Fruit fly (Drosophila melanogaster): ENCODE data around the gene CG43774.

Gene CG43774

DNA sequence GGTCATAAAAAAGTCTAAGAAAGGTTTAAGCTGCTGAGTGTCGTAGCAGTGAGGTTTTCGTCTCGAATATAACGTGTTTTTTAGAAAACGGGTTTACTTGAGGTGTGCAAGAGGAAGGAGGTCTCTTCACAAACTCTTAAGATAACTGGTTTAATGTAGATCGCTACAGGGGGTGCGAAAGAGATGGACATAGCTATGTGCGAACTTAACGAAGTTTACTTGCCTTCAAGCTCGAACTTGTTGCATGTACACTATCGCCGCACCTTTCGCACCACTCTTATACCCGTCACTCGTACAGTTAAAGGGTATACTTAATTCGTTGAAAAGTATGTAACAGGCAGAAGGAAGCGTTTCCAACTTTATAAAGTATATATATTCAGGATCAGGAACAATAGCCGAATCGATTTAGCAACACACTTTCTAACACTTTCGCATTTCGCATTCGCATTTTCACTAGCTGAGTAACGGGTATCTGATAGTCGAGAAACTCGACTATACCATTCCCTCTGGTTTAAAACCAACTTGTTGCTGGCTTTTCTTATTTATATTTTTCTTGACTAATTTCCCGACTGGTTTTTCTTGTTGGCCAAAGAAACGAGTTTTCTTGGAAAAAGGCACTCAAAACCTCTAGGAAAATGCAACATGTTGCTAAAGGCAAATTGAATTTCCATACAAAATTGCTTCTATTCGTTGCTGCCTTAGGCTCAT, 21.9 kb downstream of the CG43774 start (continued):
- TF ChIP-seq lov (optimal IDR thresholded peaks at IDR 0.05), result no peak
- peak; percentile 86 for TF ChIP-seq lov (GFP tag; IDR thresholded peaks at IDR 0.05)
- TF ChIP-seq CG12659 (GFP tag; optimal IDR thresholded peaks at IDR 0.05), result peak; percentile 76
- TF ChIP-seq CG2120 (GFP tag; optimal IDR thresholded peaks at IDR 0.05), result peak; percentile 75
- TF ChIP-seq CG15479 (GFP tag; optimal IDR thresholded peaks at IDR 0.05), result no peak
- TF ChIP-seq Ssrp (tag; optimal IDR thresholded peaks at IDR 0.05), result peak; percentile 86
- TF ChIP-seq CTCF (GFP tag; optimal IDR thresholded peaks at IDR 0.05), result no peak
- peak; percentile 91 for TF ChIP-seq row (GFP tag; IDR thresholded peaks at IDR 0.05)
- TF ChIP-seq CG17612 (GFP tag; IDR thresholded peaks at IDR 0.05), result peak; percentile 67
- TF ChIP-seq CG11695 (GFP tag; IDR thresholded peaks at IDR 0.05), result peak; percentile 76
- TF ChIP-seq Hand (GFP tag; optimal IDR thresholded peaks at IDR 0.05), result no peak
- TF ChIP-seq CG7745 (tag; optimal IDR thresholded peaks at IDR 0.05), result peak; percentile 31
- TF ChIP-seq sens (GFP tag), result peak; percentile 33
- peak; percentile 82 for TF ChIP-seq otp (GFP tag; IDR thresholded peaks at IDR 0.05)
- TF ChIP-seq fru (optimal IDR thresholded peaks at IDR 0.05), result no peak
- TF ChIP-seq Six4 (GFP tag; optimal IDR thresholded peaks at IDR 0.05), result peak; percentile 80
- TF ChIP-seq CG2875 (GFP tag; optimal IDR thresholded peaks at IDR 0.05), result peak; percentile 74
- peak; percentile 26 for TF ChIP-seq Fer1 (GFP tag; optimal IDR thresholded peaks at IDR 0.05)
- TF ChIP-seq CG10543 (GFP tag; optimal IDR thresholded peaks at IDR 0.05), result peak; percentile 17
- TF ChIP-seq CG6765 (GFP tag; optimal IDR thresholded peaks at IDR 0.05), result no peak
- TF ChIP-seq CG11696 (GFP tag; IDR thresholded peaks at IDR 0.05), result 0 out of 2 replicates have a peak, but pooled peaks have one; percentile 40
- TF ChIP-seq oc (tag; optimal IDR thresholded peaks at IDR 0.05), result peak; percentile 80
- TF ChIP-seq Jarid2 (GFP tag; optimal IDR thresholded peaks at IDR 0.05), result peak; percentile 20
- TF ChIP-seq usp (GFP tag; optimal IDR thresholded peaks at IDR 0.05), result no peak
- peak; percentile 29 for TF ChIP-seq fd102C (GFP tag; optimal IDR thresholded peaks at IDR 0.05)
- TF ChIP-seq Vsx1 (GFP tag; optimal IDR thresholded peaks at IDR 0.05), result peak; percentile 66
- TF ChIP-seq BEAF-32 (GFP tag; optimal IDR thresholded peaks at IDR 0.05), result no peak
- TF ChIP-seq Rfx (GFP tag; IDR thresholded peaks at IDR 0.05), result peak; percentile 89
- peak; percentile 86 for TF ChIP-seq ara (GFP tag; IDR thresholded peaks at IDR 0.05)
- no peak for TF ChIP-seq bigmax (GFP tag; optimal IDR thresholded peaks at IDR 0.05)
- peak; percentile 83 for TF ChIP-seq CG3163 (GFP tag; optimal IDR thresholded peaks at IDR 0.05)
- peak in 1 of 2 experiments; percentile 57 for TF ChIP-seq pan (optimal IDR thresholded peaks at IDR 0.05)
- peak in 1 of 2 experiments; percentile 88 for TF ChIP-seq pan (GFP tag; optimal IDR thresholded peaks at IDR 0.05 in 1 of 2, IDR thresholded peaks at IDR 0.05 in 1 of 2)
- peak; percentile 76 for TF ChIP-seq Antp (GFP tag; optimal IDR thresholded peaks at IDR 0.05)
- peak; percentile 84 for TF ChIP-seq peb (GFP tag; IDR thresholded peaks at IDR 0.05)
- no peak for TF ChIP-seq Dref (GFP tag; IDR thresholded peaks at IDR 0.05)
- peak; percentile 79 for TF ChIP-seq sob (GFP tag; IDR thresholded peaks at IDR 0.05)
- TF ChIP-seq cas (GFP tag; IDR thresholded peaks at IDR 0.05), result no peak
- peak; percentile 87 for TF ChIP-seq lmd (GFP tag; IDR thresholded peaks at IDR 0.05)
- TF ChIP-seq jumu (GFP tag; optimal IDR thresholded peaks at IDR 0.05), result peak; percentile 77
- TF ChIP-seq Oli (tag; optimal IDR thresholded peaks at IDR 0.05), result peak; percentile 89
- peak; percentile 86 for TF ChIP-seq NC2β (GFP tag; optimal IDR thresholded peaks at IDR 0.05)
- no peak for TF ChIP-seq Dip2 (GFP tag; IDR thresholded peaks at IDR 0.05)
- peak; percentile 49 for TF ChIP-seq CG1832 (GFP tag; optimal IDR thresholded peaks at IDR 0.05)
- no peak for TF ChIP-seq CG8478 (optimal IDR thresholded peaks at IDR 0.05)
- TF ChIP-seq NK7.1 (GFP tag; optimal IDR thresholded peaks at IDR 0.05), result peak; percentile 55
- peak; percentile 26 for TF ChIP-seq stwl (tag; optimal IDR thresholded peaks at IDR 0.05)
- peak; percentile 18 for TF ChIP-seq CG10274 (GFP tag; optimal IDR thresholded peaks at IDR 0.05)
- TF ChIP-seq slp2 (GFP tag; optimal IDR thresholded peaks at IDR 0.05), result peak; percentile 83
- peak; percentile 11 for TF ChIP-seq pb (GFP tag; optimal IDR thresholded peaks at IDR 0.05)
- peak; percentile 79 for TF ChIP-seq HHEX (GFP tag; optimal IDR thresholded peaks at IDR 0.05)
- TF ChIP-seq mld (GFP tag; IDR thresholded peaks at IDR 0.05; ENCODE audit: partially characterized antibody), result peak; percentile 95
